Fruit fly (Drosophila melanogaster): ENCODE data around the gene msd5.

Gene msd5

DNA sequence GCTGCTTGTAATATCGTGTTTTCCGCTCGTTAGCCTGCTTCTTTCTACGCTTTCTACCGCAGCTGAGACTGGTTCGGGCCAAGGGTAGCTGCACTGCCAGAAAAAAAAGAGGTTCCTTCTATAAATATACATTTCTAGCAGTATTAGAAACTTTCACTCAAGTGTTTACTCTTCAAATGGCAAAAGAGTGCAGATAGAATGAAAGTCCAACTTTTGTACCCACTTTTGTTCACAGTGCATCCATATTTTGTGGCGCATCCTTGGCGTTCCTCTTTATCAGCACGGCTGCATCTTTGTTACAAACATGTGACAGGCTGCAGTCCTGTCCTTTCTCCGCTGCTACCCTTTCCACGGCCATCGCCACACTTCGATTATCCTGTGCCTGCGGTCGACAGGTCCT lies 25.4 kb upstream of the msd5 start (continued):
- TF ChIP-seq lola (GFP tag; optimal IDR thresholded peaks at IDR 0.05), result peak in 1 of 3 experiments; percentile 16
- TF ChIP-seq pan (optimal IDR thresholded peaks at IDR 0.05), result no peak
- peak in 1 of 2 experiments; percentile 14 for TF ChIP-seq pan (GFP tag; optimal IDR thresholded peaks at IDR 0.05 in 1 of 2, IDR thresholded peaks at IDR 0.05 in 1 of 2)
- peak; percentile 11 for TF ChIP-seq trem (tag; optimal IDR thresholded peaks at IDR 0.05)
- TF ChIP-seq prd (optimal IDR thresholded peaks at IDR 0.05), result no peak
- peak; percentile 70 for TF ChIP-seq prd (GFP tag; IDR thresholded peaks at IDR 0.05)
- TF ChIP-seq Ets65A (GFP tag), result peak; percentile 56
- no peak for TF ChIP-seq CG9876 (GFP tag; optimal IDR thresholded peaks at IDR 0.05)
- no peak for TF ChIP-seq Eip74EF (GFP tag; optimal IDR thresholded peaks at IDR 0.05)
- no peak for TF ChIP-seq tgo (GFP tag; IDR thresholded peaks at IDR 0.05)
- peak; percentile 51 for TF ChIP-seq Xrp1 (GFP tag; IDR thresholded peaks at IDR 0.05)
- TF ChIP-seq HLH3B (GFP tag; IDR thresholded peaks at IDR 0.05), result no peak

DNA sequence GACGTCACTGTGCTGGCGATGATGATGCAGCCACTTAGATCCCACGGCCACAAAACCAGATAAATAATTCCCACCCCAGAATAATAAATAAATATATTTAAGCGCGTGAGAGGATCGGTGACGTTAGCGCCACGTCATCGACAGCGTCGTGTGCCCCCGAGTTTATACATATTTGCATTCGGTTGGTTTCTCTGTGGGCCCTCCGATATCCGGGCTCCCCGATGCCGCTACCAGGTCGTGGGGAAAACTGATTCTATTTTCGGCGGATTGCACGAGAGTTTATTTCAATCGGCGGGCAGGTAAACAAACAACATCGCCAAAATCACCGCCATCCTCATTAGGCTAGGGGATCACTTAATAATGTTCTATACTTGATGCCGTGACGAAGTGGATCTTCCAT lies 21.3 kb upstream of the msd5 start:
- TF ChIP-seq CG10543 (GFP tag; optimal IDR thresholded peaks at IDR 0.05) (peak; percentile 8), so (GFP tag; IDR thresholded peaks at IDR 0.05) (0 out of 3 replicates have a peak, but pooled peaks have one; percentile 54), Deaf1 (tag; optimal IDR thresholded peaks at IDR 0.05) (peak; percentile 54), CG6254 (GFP tag; optimal IDR thresholded peaks at IDR 0.05) (no peak), Med (GFP tag) (peak; percentile 37), chinmo (GFP tag; IDR thresholded peaks at IDR 0.05; ENCODE audit: partially characterized antibody) (0 out of 4 replicates have a peak, but pooled peaks have one; percentile 63), CG12769 (tag; optimal IDR thresholded peaks at IDR 0.05) (peak; percentile 84), Nf-YC (tag; optimal IDR thresholded peaks at IDR 0.05) (no peak)

- TF ChIP-seq trem (tag; optimal IDR thresholded peaks at IDR 0.05) (peak; percentile 37), ems (GFP tag; optimal IDR thresholded peaks at IDR 0.05) (peak; percentile 22), sqz (GFP tag; optimal IDR thresholded peaks at IDR 0.05) (no peak), Nf-YC (tag; optimal IDR thresholded peaks at IDR 0.05) (peak; percentile 40), onecut (GFP tag; IDR thresholded peaks at IDR 0.05) (no peak), nerfin-1 (tag; optimal IDR thresholded peaks at IDR 0.05) (peak; percentile 73), CG11695 (GFP tag; IDR thresholded peaks at IDR 0.05) (no peak), CG12391 (tag; optimal IDR thresholded peaks at IDR 0.05) (peak; percentile 29), CG11456 (GFP tag; IDR thresholded peaks at IDR 0.05) (peak; percentile 43; the same call in 1 of the 3 replicates), pb (GFP tag; optimal IDR thresholded peaks at IDR 0.05) (peak; percentile 12), fd96Cb (tag; optimal IDR thresholded peaks at IDR 0.05) (no peak), gcm2 (GFP tag; optimal IDR thresholded peaks at IDR 0.05) (no peak), CG9932 (GFP tag; IDR thresholded peaks at IDR 0.05) (peak; percentile 51), CG12155 (GFP tag; optimal IDR thresholded peaks at IDR 0.05) (peak; percentile 30), CG14014 (GFP tag; IDR thresholded peaks at IDR 0.05) (no peak), CkIIα-i1 (GFP tag; IDR thresholded peaks at IDR 0.05) (no peak), CG16779 (GFP tag; IDR thresholded peaks at IDR 0.05) (no peak), CG2712 (tag; optimal IDR thresholded peaks at IDR 0.05) (peak; percentile 68), PHDP (tag; optimal IDR thresholded peaks at IDR 0.05) (peak; percentile 32), CG6683 (GFP tag; optimal IDR thresholded peaks at IDR 0.05) (no peak), usp (GFP tag; optimal IDR thresholded peaks at IDR 0.05) (no peak), zen2 (GFP tag; IDR thresholded peaks at IDR 0.05; ENCODE audit: partially characterized antibody) (peak; percentile 84), gsb-n (tag; optimal IDR thresholded peaks at IDR 0.05) (peak; percentile 19), tin (GFP tag; optimal IDR thresholded peaks at IDR 0.05) (peak; percentile 31), Optix (GFP tag; IDR thresholded peaks at IDR 0.05) (no peak), Mad (GFP tag; optimal IDR thresholded peaks at IDR 0.05) (no peak), CG13424 (tag; optimal IDR thresholded peaks at IDR 0.05) (peak; percentile 23), CG2129 (GFP tag; IDR thresholded peaks at IDR 0.05; ENCODE audit: partially characterized antibody) (peak; percentile 94), D19B (GFP tag; optimal IDR thresholded peaks at IDR 0.05) (no peak), CG8359 (GFP tag; optimal IDR thresholded peaks at IDR 0.05; ENCODE audit: borderline replicate concordance) (no peak), Ada2b (GFP tag; IDR thresholded peaks at IDR 0.05) (no peak)
Measured at dm6 chr3L:1352065-1352464, 19.1 kb upstream of the msd5 start.

Data from whole organism, embryonic.